Worm (Caenorhabditis elegans) whole organism, L1 larva: ENCODE measurements around the gene F54F2.6.

ENCODE experiments used
- aha-1 ChIP-seq: fragments of 150-350 bp; optimal IDR thresholded peaks from 2 replicates; lab custom pipeline; 2014; ENCODE audit warnings: missing biosample characterization, missing genetic modification characterization
- ceh-82 ChIP-seq, 3 experiments: fragments of 150-350 bp in 1 of 3; sonication (generic microtip) in 2 of 3; optimal IDR thresholded peaks; 2 replicates each; lab custom pipeline; 2014 to 2017; ENCODE audit warnings: missing biosample characterization in 3 of 3, missing genetic modification characterization in 3 of 3
- lin-39 ChIP-seq: fragments of 150-350 bp; optimal IDR thresholded peaks from 2 replicates; lab custom pipeline; 2014; ENCODE audit warnings: missing biosample characterization, missing genetic modification reagents, missing genetic modification characterization
- snpc-4 ChIP-seq: fragments of 150-350 bp; optimal IDR thresholded peaks from 2 replicates; lab custom pipeline; 2014; ENCODE audit warnings: missing biosample characterization, missing genetic modification characterization
- ztf-4 ChIP-seq: fragments of 150-350 bp; optimal IDR thresholded peaks from 2 replicates; lab custom pipeline; 2014; ENCODE audit warnings: missing biosample characterization, missing genetic modification characterization

- no peak for TF ChIP-seq snpc-4 (tag; lab: Kevin White, UChicago)
- no peak for TF ChIP-seq lin-39
- no peak for TF ChIP-seq ceh-82 (tag; optimal IDR thresholded peaks at IDR 0.05; lab: Kevin White, UChicago)
- TF ChIP-seq aha-1 (tag; lab: Kevin White, UChicago), result no peak
- no peak for TF ChIP-seq ztf-4 (tag; lab: Kevin White, UChicago)
Observed at ce11 chrIII:8762016-8762415, 38.5 kb downstream of the F54F2.6 start.
